Fruit fly (Drosophila melanogaster): Measurements from ENCODE around the gene CG43391.

Gene CG43391

DNA sequence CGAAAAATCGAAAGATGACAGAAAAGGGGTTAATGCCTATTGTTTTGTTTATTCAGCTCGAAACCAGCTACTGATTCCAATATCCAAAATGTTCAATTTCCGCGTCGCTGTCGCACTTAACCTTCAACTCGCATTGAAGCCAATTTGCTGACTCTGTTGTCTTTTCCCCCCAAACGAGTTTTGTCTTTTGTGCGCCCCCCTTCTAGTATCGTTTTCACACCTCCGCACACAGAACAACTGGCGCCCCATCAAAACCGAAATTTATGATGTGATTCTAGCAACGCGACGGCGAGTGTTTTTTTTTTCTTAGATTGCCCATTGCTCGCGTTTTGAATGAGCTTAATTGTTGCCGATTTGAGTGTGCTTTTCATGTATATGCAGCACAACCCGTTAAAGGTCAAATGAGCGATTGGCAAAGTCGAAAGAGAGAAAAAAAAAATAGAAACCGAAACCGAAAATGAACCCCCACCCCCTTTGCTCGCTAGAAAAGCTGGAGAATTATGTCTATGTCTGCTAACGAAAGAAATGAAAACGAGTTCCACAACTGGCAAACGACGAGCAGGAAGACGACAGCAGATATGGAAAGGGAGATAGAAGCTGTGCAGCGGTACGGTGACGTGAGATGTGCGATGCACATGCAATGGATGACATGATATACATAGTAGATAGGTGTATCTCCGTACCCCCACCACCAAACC is 30.3 kb downstream of the CG43391 start (continued):
- TF ChIP-seq slbo (GFP tag; IDR thresholded peaks at IDR 0.05) (peak; percentile 44; the same call in 1 of the 2 replicates), CG15269 (tag; optimal IDR thresholded peaks at IDR 0.05) (peak; percentile 6), CG32772 (GFP tag; IDR thresholded peaks at IDR 0.05) (0 out of 2 replicates have a peak, but pooled peaks have one; percentile 10), CG12299 (tag; optimal IDR thresholded peaks at IDR 0.05) (no peak), CG11456 (GFP tag; IDR thresholded peaks at IDR 0.05) (peak; percentile 55; the same call in 2 of the 3 replicates), CG16863 (GFP tag; optimal IDR thresholded peaks at IDR 0.05) (no peak), ERR (GFP tag; optimal IDR thresholded peaks at IDR 0.05) (peak; percentile 30), CG11247 (GFP tag; IDR thresholded peaks at IDR 0.05) (no peak), CG16813 (GFP tag; IDR thresholded peaks at IDR 0.05; ENCODE audit: partially characterized antibody) (no peak), bcd (GFP tag; optimal IDR thresholded peaks at IDR 0.05) (no peak), CG7987 (GFP tag; optimal IDR thresholded peaks at IDR 0.05) (no peak), lab (GFP tag; optimal IDR thresholded peaks at IDR 0.05) (peak; percentile 57), unc-4 (GFP tag; IDR thresholded peaks at IDR 0.05; ENCODE audit: partially characterized antibody) (0 out of 2 replicates have a peak, but pooled peaks have one; percentile 25), Fer3 (tag; optimal IDR thresholded peaks at IDR 0.05) (no peak), Doc3 (GFP tag; IDR thresholded peaks at IDR 0.05; ENCODE audit: partially characterized antibody) (no peak), yki (optimal IDR thresholded peaks at IDR 0.05) (no peak), fru (optimal IDR thresholded peaks at IDR 0.05) (no peak), CG34376 (GFP tag; optimal IDR thresholded peaks at IDR 0.05) (peak; percentile 14), pita (GFP tag; optimal IDR thresholded peaks at IDR 0.05) (no peak), knrl (GFP tag; IDR thresholded peaks at IDR 0.05; ENCODE audit: partially characterized antibody) (no peak), CG10959 (GFP tag; IDR thresholded peaks at IDR 0.05) (no peak), sens (GFP tag) (peak; percentile 39)

DNA sequence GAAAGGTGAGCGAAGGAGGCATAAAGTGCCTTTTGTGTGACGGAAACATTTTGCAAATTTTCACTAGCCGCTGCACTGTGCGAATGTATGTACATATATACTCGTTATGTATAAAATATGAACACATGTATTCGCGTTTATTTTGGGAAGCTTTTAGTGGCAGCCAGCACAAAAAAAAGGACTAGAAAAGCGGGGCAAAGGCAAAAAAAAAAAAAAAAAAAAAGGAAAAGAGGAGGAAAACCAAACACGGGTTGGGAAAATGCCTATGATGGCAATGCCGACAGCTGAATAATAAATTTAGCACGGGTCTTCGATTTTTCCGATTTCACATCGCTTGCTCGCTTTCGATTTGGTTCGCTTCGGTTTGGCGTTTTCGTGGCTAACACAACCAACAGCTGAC is 31.4 kb downstream of the CG43391 start:
- TF ChIP-seq CG13424 (tag; optimal IDR thresholded peaks at IDR 0.05) = no peak
- TF ChIP-seq Stat92E (GFP tag; optimal IDR thresholded peaks at IDR 0.05) = no peak
- TF ChIP-seq Hr39 (optimal IDR thresholded peaks at IDR 0.05) = peak; percentile 74
- 0 out of 3 replicates have a peak, but pooled peaks have one; percentile 24 for TF ChIP-seq ci (GFP tag; IDR thresholded peaks at IDR 0.05)
- 0 out of 2 replicates have a peak, but pooled peaks have one; percentile 28 for TF ChIP-seq Drgx (GFP tag; IDR thresholded peaks at IDR 0.05)
- TF ChIP-seq prd (optimal IDR thresholded peaks at IDR 0.05) = no peak
- no peak for TF ChIP-seq prd (GFP tag; IDR thresholded peaks at IDR 0.05)

DNA sequence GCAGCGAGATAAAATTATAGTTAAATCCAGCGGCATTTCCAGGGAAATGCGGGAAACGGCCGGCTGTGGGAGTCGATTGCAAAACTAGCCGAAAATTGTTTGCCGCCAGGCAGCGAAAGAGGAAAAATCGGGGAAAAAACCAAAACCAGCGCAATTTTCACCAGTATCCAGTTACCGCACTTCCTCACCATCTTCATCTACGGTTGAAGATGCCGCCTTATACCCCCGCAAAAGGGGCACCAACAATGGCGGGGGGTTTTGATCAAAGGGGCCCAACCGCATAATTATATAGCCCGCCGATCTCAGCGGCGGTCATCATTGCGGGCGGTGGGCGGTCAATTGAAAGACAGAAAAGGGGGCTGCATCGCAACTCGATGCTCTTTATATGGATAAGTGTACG is 32.8 kb downstream of the CG43391 start:
- TF ChIP-seq Ets65A (GFP tag) = peak; percentile 52
- peak; percentile 18; the same call in 1 of the 2 replicates for TF ChIP-seq Awh (GFP tag; IDR thresholded peaks at IDR 0.05)
- peak; percentile 16 for TF ChIP-seq Med (GFP tag)
- no peak for TF ChIP-seq lov (optimal IDR thresholded peaks at IDR 0.05)
- 0 out of 3 replicates have a peak, but pooled peaks have one; percentile 33 for TF ChIP-seq lov (GFP tag; IDR thresholded peaks at IDR 0.05)
- TF ChIP-seq crol (GFP tag; IDR thresholded peaks at IDR 0.05) = peak; percentile 27; the same call in 1 of the 2 replicates
- no peak for TF ChIP-seq CG8944 (GFP tag; optimal IDR thresholded peaks at IDR 0.05)
- TF ChIP-seq ara (GFP tag; IDR thresholded peaks at IDR 0.05) = peak; percentile 25; the same call in 1 of the 2 replicates
- 0 out of 3 replicates have a peak, but pooled peaks have one; percentile 60 for TF ChIP-seq so (GFP tag; IDR thresholded peaks at IDR 0.05)
- TF ChIP-seq pnt (GFP tag; optimal IDR thresholded peaks at IDR 0.05) = no peak
